Worm (Caenorhabditis elegans): ENCODE results near the gene unc-58.

unc-58 gene

DNA sequence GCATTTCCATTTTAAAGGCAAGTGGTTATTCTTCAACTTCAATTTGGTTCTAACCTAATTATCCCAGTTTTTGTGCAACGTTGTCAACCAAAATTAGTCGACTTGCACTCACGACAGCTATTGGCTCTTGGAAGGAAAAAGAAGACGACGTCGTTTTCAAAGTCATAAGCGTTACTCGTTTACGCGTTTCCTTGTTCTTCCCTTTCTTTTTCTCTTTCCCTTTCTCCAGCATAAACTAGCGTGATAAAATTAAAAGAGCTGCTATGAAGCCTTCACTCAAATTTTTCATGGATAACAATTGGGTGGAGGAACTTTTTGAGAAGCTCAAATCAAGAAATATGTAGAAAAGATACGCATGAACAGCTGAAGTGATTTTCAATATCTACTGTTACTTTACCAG is 30.2 kb upstream of the unc-58 start:
- peak; percentile 78 for TF ChIP-seq ceh-8 (GFP tag; optimal IDR thresholded peaks at IDR 0.05)
- peak; percentile 33 for TF ChIP-seq lin-14 (GFP tag; optimal IDR thresholded peaks at IDR 0.05)
- no peak for TF ChIP-seq mab-9 (GFP tag; IDR thresholded peaks at IDR 0.05)
- TF ChIP-seq sup-37 (GFP tag; optimal IDR thresholded peaks at IDR 0.05) = no peak

- TF ChIP-seq ztf-4 (tag; optimal IDR thresholded peaks at IDR 0.05) (no peak), fos-1 (tag; optimal IDR thresholded peaks at IDR 0.05) (no peak), elt-3 (tag; optimal IDR thresholded peaks at IDR 0.05) (no peak), fkh-4 (tag; optimal IDR thresholded peaks at IDR 0.05; ENCODE audit: borderline replicate concordance) (no peak), Y116A8C.19 (tag; optimal IDR thresholded peaks at IDR 0.05; ENCODE audit: borderline replicate concordance) (no peak), ets-5 (GFP tag; IDR thresholded peaks at IDR 0.05) (no peak), lir-3 (tag; optimal IDR thresholded peaks at IDR 0.05; ENCODE audit: poor library complexity) (no peak), hlh-4 (tag; optimal IDR thresholded peaks at IDR 0.05) (no peak), ama-1 (optimal IDR thresholded peaks at IDR 0.05) (no peak)
Measured at ce11 chrX:10162476-10162875, 29.5 kb upstream of the unc-58 start.

DNA sequence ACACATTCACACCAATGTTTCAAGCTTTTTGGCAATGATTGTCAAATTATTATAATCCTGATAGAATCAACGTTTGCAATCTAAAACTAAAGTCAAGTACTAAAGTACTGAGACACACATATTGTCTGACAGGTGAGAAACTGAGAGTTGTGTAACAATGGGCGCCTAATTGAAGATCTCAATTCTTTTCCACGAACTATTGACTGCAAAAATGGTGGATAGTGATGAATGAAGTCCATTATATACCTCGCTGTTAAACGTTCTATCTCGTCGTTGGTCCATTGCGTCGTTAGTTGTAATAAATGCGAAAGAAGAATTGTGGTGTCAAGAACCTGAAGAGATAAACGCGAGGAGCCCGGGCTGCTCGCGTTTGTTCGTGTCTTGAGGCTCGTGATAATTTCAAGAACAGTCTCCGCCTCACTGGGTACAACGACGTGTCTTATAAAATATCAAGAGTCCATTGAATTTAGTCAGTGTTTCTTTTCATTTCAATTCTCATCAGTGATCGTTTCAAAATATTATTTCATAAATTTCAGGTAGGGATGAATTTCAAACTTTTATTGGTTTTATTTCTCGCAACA is 27.2 kb upstream of the unc-58 start, which contains the start of gene F09B9.4:
F09B9.4 (plus strand) TSS at position 531 of the 581 bp plus-strand sequence.
- TF ChIP-seq rnt-1 (tag; optimal IDR thresholded peaks at IDR 0.05) (peak; percentile 65), mab-9 (GFP tag; IDR thresholded peaks at IDR 0.05) (no peak), lin-39 (tag; optimal IDR thresholded peaks at IDR 0.05) (peak; percentile 10), lin-14 (GFP tag; optimal IDR thresholded peaks at IDR 0.05) (peak; percentile 59), nhr-71 (tag; optimal IDR thresholded peaks at IDR 0.05) (peak; percentile 23)

- TF ChIP-seq tlp-1 (tag; optimal IDR thresholded peaks at IDR 0.05) = no peak
- no peak for TF ChIP-seq lin-13 (GFP tag; optimal IDR thresholded peaks at IDR 0.05)
- TF ChIP-seq blmp-1 (tag; optimal IDR thresholded peaks at IDR 0.05) = peak; percentile 55
- peak in 1 of 2 experiments; percentile 42 for TF ChIP-seq egl-27 (tag; optimal IDR thresholded peaks at IDR 0.05)
- peak in 2 of 3 experiments; percentile 33 to 66 for TF ChIP-seq ceh-82 (tag; optimal IDR thresholded peaks at IDR 0.05)
- TF ChIP-seq nhr-28 (tag; optimal IDR thresholded peaks at IDR 0.05) = no peak
- no peak for TF ChIP-seq Y116A8C.19 (tag; optimal IDR thresholded peaks at IDR 0.05; ENCODE audit: borderline replicate concordance)
- peak; percentile 80 for TF ChIP-seq mep-1 (tag; optimal IDR thresholded peaks at IDR 0.05)
- TF ChIP-seq lin-35 (GFP tag; optimal IDR thresholded peaks at IDR 0.05) = peak; percentile 37 to 69
- TF ChIP-seq sptf-1 (tag; optimal IDR thresholded peaks at IDR 0.05) = no peak
- no peak for TF ChIP-seq nhr-11 (tag; optimal IDR thresholded peaks at IDR 0.05)
- TF ChIP-seq nhr-77 (tag; optimal IDR thresholded peaks at IDR 0.05) = peak; percentile 28
- no peak for TF ChIP-seq nhr-84 (tag; optimal IDR thresholded peaks at IDR 0.05)
- TF ChIP-seq lin-14 (GFP tag; optimal IDR thresholded peaks at IDR 0.05) = peak; percentile 91
- TF ChIP-seq ets-5 (GFP tag; IDR thresholded peaks at IDR 0.05) = no peak
- no peak for TF ChIP-seq ztf-11 (tag; optimal IDR thresholded peaks at IDR 0.05)
- no peak for TF ChIP-seq elt-2 (tag; optimal IDR thresholded peaks at IDR 0.05)
- TF ChIP-seq dsc-1 (tag; optimal IDR thresholded peaks at IDR 0.05) = peak; percentile 40
- no peak for TF ChIP-seq lin-15B (tag; optimal IDR thresholded peaks at IDR 0.05)
- TF ChIP-seq nhr-71 (tag; optimal IDR thresholded peaks at IDR 0.05) = peak; percentile 78
- TF ChIP-seq lir-3 (tag; optimal IDR thresholded peaks at IDR 0.05; ENCODE audit: poor library complexity) = no peak
- peak; percentile 82 for TF ChIP-seq snu-23 (GFP tag; optimal IDR thresholded peaks at IDR 0.05)
- TF ChIP-seq egl-13 (tag; optimal IDR thresholded peaks at IDR 0.05) = no peak
- no peak for TF ChIP-seq sup-37 (GFP tag; optimal IDR thresholded peaks at IDR 0.05)
- TF ChIP-seq snpc-4 (tag; optimal IDR thresholded peaks at IDR 0.05) = no peak
- TF ChIP-seq unc-30 (tag; optimal IDR thresholded peaks at IDR 0.05) = no peak
- TF ChIP-seq nhr-12 (tag; optimal IDR thresholded peaks at IDR 0.05) = no peak
- TF ChIP-seq xbp-1 (tag; optimal IDR thresholded peaks at IDR 0.05) = peak; percentile 100
- TF ChIP-seq ceh-90 (tag; optimal IDR thresholded peaks at IDR 0.05) = no peak
- no peak for TF ChIP-seq zip-4 (GFP tag; optimal IDR thresholded peaks at IDR 0.05)
- TF ChIP-seq grh-1 (GFP tag; IDR thresholded peaks at IDR 0.05) = peak; percentile 48; the same call in 1 of the 2 replicates
- TF ChIP-seq rnt-1 (tag; optimal IDR thresholded peaks at IDR 0.05) = peak; percentile 82
- TF ChIP-seq isw-1 (GFP tag; IDR thresholded peaks at IDR 0.05) = no peak
- TF ChIP-seq nhr-90 (tag; optimal IDR thresholded peaks at IDR 0.05; ENCODE audit: poor library complexity) = no peak
- no peak for TF ChIP-seq pag-3 (tag; optimal IDR thresholded peaks at IDR 0.05; ENCODE audit: borderline replicate concordance, insufficient read depth)
- no peak for TF ChIP-seq fos-1 (tag; optimal IDR thresholded peaks at IDR 0.05)
- TF ChIP-seq lin-39 (tag; optimal IDR thresholded peaks at IDR 0.05) = no peak
Measured at ce11 chrX:10158716-10159115, 25.7 kb upstream of the unc-58 start, which contains the start of gene erd-2.1. TSS of gene erd-2.1 (minus strand) at chrX:10158829.

Data from whole organism, L1 larva.